Worm (Caenorhabditis elegans) whole organism, L3 larva: ENCODE data around the gene spp-19.
A peak's percentile ranks its signal among the peaks of the same experiment; 100 is the strongest.

Experiments
- R02D3.7 ChIP-seq: fragments of 150-350 bp; optimal IDR thresholded peaks from 2 replicates; lab custom pipeline; 2014; ENCODE audit warnings: missing biosample characterization, missing genetic modification characterization
- ZK546.5 ChIP-seq: sonication (generic microtip); optimal IDR thresholded peaks from 2 replicates; lab custom pipeline; 2017; ENCODE audit warnings: missing biosample characterization, missing genetic modification characterization
- aly-2 ChIP-seq: fragments of 150-350 bp; optimal IDR thresholded peaks from 2 replicates; lab custom pipeline; 2014; ENCODE audit warnings: missing biosample characterization, missing genetic modification characterization
- egl-27 ChIP-seq: sonication (generic microtip); optimal IDR thresholded peaks from 4 replicates; lab custom pipeline; 2017; ENCODE audit warnings: missing biosample characterization, missing genetic modification reagents, missing genetic modification characterization
- fkh-2 ChIP-seq: fragments of 150-350 bp; optimal IDR thresholded peaks from 2 replicates; lab custom pipeline; 2014; ENCODE audit warnings: missing biosample characterization, missing genetic modification reagents, missing genetic modification characterization
- lin-39 ChIP-seq: fragments of 150-350 bp; optimal IDR thresholded peaks from 2 replicates; lab custom pipeline; 2018; ENCODE audit warnings: missing biosample characterization, missing genetic modification reagents, missing genetic modification characterization
- mml-1 ChIP-seq: fragments of 150-350 bp; sonication (generic microtip); optimal IDR thresholded peaks from 3 replicates; lab custom pipeline; 2014; ENCODE audit warnings: missing biosample characterization, missing genetic modification characterization
- nfya-1 ChIP-seq: sonication (generic microtip); optimal IDR thresholded peaks from 2 replicates; lab custom pipeline; 2017; ENCODE audit warnings: missing genetic modification characterization, mild to moderate bottlenecking, missing compliant biosample characterization, antibody characterized with exemption, moderate library complexity; ENCODE audit not compliant: insufficient read depth
- nhr-28 ChIP-seq: fragments of 150-350 bp; optimal IDR thresholded peaks from 2 replicates; lab custom pipeline; 2014; ENCODE audit warnings: missing biosample characterization, missing genetic modification characterization
- pha-4 ChIP-seq: fragments of 150-350 bp; optimal IDR thresholded peaks from 2 replicates; lab custom pipeline; 2014; ENCODE audit warnings: missing biosample characterization, missing genetic modification reagents, missing genetic modification characterization
- zag-1 ChIP-seq: fragments of 150-350 bp; optimal IDR thresholded peaks from 2 replicates; lab custom pipeline; 2014; ENCODE audit warnings: missing biosample characterization, missing genetic modification characterization
- ztf-11 ChIP-seq: fragments of 150-350 bp; optimal IDR thresholded peaks from 2 replicates; lab custom pipeline; 2014; ENCODE audit warnings: missing biosample characterization, missing genetic modification characterization
- ztf-4 ChIP-seq: fragments of 150-350 bp; optimal IDR thresholded peaks from 2 replicates; lab custom pipeline; 2014; ENCODE audit warnings: missing biosample characterization, missing genetic modification characterization

DNA sequence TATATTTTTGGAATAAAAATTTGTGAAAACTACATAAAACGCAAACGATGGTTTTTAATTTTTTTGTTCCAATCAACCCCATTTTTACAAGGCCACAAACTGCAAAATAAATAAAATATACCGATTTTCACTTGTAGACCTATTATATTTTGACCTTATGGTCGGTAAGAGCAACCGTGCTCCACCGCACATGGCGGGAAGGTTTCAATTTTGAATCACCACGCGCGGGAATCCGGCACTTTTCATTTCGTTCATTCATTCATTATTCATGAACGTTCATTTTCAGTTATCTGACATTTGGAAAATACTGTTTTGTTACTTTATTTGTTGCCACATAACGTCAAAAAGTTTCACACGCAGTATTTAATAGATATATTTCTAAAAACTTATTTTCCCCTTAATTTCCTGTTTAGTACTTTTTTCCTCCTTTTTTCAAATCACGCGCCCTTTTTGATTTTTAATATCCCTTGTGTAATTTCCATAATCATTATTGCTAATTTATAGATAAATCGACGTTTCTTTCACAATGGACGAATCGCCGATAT lies 32.3 kb upstream of the spp-19 start, which contains the start of gene hcp-1:
- TF ChIP-seq egl-27 (tag; lab: Kevin White, UChicago) (no peak), pha-4 (tag; lab: Kevin White, UChicago) (no peak), nfya-1 (tag; lab: Kevin White, UChicago) (no peak), ZK546.5 (no peak), ztf-11 (tag; lab: Kevin White, UChicago) (no peak), fkh-2 (tag; lab: Kevin White, UChicago) (no peak), aly-2 (tag; lab: Kevin White, UChicago) (no peak), nhr-28 (tag; lab: Kevin White, UChicago) (no peak), R02D3.7 (tag; lab: Kevin White, UChicago) (no peak), ztf-4 (tag; lab: Kevin White, UChicago) (no peak), mml-1 (tag; lab: Kevin White, UChicago) (no peak), lin-39 (tag; lab: Kevin White, UChicago) (peak; percentile 20), zag-1 (tag; lab: Kevin White, UChicago) (no peak)
